Worm (Caenorhabditis elegans): ENCODE data around the gene R07H5.11.

Gene R07H5.11

DNA sequence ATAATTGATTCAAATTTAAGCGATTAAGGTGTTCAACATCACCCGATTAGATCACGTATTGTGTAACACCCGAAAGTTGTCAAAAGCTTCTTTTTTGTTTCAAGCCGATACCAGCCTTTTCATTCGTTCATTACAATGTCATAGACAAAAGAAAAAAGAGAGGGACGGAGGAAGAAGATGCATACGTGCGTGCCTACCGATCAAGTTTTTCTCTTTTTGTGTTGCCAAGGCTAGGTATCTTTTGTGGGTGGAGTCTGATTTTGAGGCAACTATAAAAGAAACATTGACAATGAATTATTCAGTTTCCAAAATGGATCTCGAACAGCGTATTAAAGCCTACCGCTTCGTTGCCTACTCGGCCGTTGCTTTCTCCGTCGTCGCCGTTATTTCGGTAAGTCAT lies 22.6 kb downstream of the R07H5.11 start, which contains the start of gene col-125:
TSS of gene col-125 (plus strand) at position 301 of the 400 bp plus-strand sequence.
- TF ChIP-seq Y116A8C.19 (tag; optimal IDR thresholded peaks at IDR 0.05; ENCODE audit: borderline replicate concordance) (no peak), blmp-1 (tag; optimal IDR thresholded peaks at IDR 0.05) (peak; percentile 29), efl-1 (optimal IDR thresholded peaks at IDR 0.05) (no peak), efl-1 (GFP tag; optimal IDR thresholded peaks at IDR 0.05 in 1 of 2) (peak in 1 of 2 experiments; percentile 21), ceh-88 (GFP tag; IDR thresholded peaks at IDR 0.05) (no peak), tbx-2 (tag; optimal IDR thresholded peaks at IDR 0.05) (no peak), nhr-11 (tag; optimal IDR thresholded peaks at IDR 0.05) (no peak), C16A3.4 (tag; optimal IDR thresholded peaks at IDR 0.05) (no peak), mab-9 (GFP tag; IDR thresholded peaks at IDR 0.05) (no peak), alr-1 (tag; optimal IDR thresholded peaks at IDR 0.05; ENCODE audit: borderline replicate concordance) (no peak), dpl-1 (GFP tag; optimal IDR thresholded peaks at IDR 0.05) (no peak)

DNA sequence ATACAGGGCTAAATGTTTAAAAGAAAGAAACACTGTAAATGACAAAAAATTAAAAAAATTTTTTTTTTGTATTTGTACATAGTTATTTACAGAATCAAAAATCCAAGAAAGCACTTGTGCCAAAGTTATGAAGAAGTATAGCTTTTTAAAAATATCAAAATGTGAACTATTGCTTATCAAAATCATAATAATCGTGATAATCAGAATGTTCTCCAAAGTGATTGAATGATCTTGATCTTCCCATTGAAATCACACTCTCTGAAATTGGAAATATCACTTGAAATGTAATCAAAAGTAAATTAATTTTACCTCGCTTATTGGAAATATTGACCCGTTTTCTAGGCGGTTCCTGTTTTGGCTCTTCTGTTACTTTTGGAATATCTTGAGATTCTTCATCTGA lies 24.0 kb downstream of the R07H5.11 start:
- no peak for TF ChIP-seq pqm-1 (tag; optimal IDR thresholded peaks at IDR 0.05)
- no peak for TF ChIP-seq fkh-8 (tag; optimal IDR thresholded peaks at IDR 0.05)
- no peak for TF ChIP-seq skn-1 (tag; optimal IDR thresholded peaks at IDR 0.05)
- TF ChIP-seq blmp-1 (tag; optimal IDR thresholded peaks at IDR 0.05), result no peak
- TF ChIP-seq elt-3 (tag; optimal IDR thresholded peaks at IDR 0.05), result no peak

DNA sequence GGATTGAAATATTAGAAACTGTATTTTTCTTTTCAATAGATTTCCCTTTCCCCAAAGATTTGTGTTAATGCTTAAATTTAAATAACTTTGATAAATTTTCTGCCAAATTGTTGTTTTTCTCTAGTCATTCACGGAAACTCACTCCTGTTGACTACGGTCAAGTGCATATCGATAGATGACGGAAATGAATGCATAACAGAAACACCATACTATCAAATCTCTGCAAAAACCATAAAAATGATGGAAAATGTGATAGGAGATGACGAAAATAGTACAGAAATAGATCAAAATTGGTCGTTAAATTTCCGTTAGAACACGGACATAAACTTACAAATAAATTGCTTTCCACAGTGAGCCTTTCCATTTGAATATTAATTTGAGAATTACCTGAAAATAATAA lies 26.4 kb downstream of the R07H5.11 start:
- TF ChIP-seq hlh-4 (tag; optimal IDR thresholded peaks at IDR 0.05) (no peak), efl-1 (optimal IDR thresholded peaks at IDR 0.05) (no peak), efl-1 (GFP tag; optimal IDR thresholded peaks at IDR 0.05 in 1 of 2) (peak in 1 of 2 experiments; percentile 78)

DNA sequence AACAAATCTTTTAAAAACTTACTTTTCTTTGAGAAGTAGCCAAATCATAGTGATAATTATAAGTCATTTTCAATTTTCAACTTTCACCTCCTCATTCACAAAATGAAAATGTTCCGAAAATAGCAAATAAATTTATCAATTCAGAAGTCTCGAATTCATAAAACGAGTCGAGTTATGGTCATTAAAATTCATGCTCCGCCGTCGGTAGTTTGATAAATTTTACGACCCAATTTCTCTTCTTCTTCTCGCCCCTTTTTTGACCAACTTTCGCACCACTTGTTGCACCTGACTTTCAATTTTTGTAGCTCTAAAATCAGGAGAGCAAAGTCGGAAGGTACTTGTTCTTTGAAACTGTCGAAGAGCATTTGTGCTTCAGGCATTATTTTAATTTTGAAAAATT lies 27.5 kb downstream of the R07H5.11 start, which contains the start of gene best-7:
TSS of gene best-7 (minus strand) at position 239 of the 400 bp plus-strand sequence.
- no peak for TF ChIP-seq unc-86 (tag; optimal IDR thresholded peaks at IDR 0.05)
- no peak for TF ChIP-seq nhr-12 (tag; optimal IDR thresholded peaks at IDR 0.05)
- TF ChIP-seq nhr-20 (tag; optimal IDR thresholded peaks at IDR 0.05), result no peak
- no peak for TF ChIP-seq unc-98 (GFP tag; IDR thresholded peaks at IDR 0.05)
- TF ChIP-seq mep-1 (tag; optimal IDR thresholded peaks at IDR 0.05), result no peak
- TF ChIP-seq ceh-88 (GFP tag; IDR thresholded peaks at IDR 0.05), result no peak
- TF ChIP-seq nhr-28 (tag; optimal IDR thresholded peaks at IDR 0.05), result no peak
- no peak for TF ChIP-seq lir-3 (tag; optimal IDR thresholded peaks at IDR 0.05; ENCODE audit: poor library complexity)
- no peak for TF ChIP-seq unc-30 (tag; optimal IDR thresholded peaks at IDR 0.05)
- TF ChIP-seq tbx-2 (tag; optimal IDR thresholded peaks at IDR 0.05), result no peak
- no peak for TF ChIP-seq elt-3 (tag; optimal IDR thresholded peaks at IDR 0.05)
- no peak for TF ChIP-seq zip-4 (GFP tag; optimal IDR thresholded peaks at IDR 0.05)
- TF ChIP-seq nhr-19 (GFP tag; conservative IDR thresholded peaks at IDR 0.05), result no peak
- TF ChIP-seq elt-2 (tag; optimal IDR thresholded peaks at IDR 0.05), result no peak
- no peak for TF ChIP-seq fkh-4 (tag; optimal IDR thresholded peaks at IDR 0.05; ENCODE audit: borderline replicate concordance)
- TF ChIP-seq hpl-2 (GFP tag; optimal IDR thresholded peaks at IDR 0.05), result no peak
- no peak for TF ChIP-seq ztf-11 (tag; optimal IDR thresholded peaks at IDR 0.05)
- TF ChIP-seq nhr-11 (tag; optimal IDR thresholded peaks at IDR 0.05), result no peak
- TF ChIP-seq nhr-77 (tag; optimal IDR thresholded peaks at IDR 0.05), result no peak

DNA sequence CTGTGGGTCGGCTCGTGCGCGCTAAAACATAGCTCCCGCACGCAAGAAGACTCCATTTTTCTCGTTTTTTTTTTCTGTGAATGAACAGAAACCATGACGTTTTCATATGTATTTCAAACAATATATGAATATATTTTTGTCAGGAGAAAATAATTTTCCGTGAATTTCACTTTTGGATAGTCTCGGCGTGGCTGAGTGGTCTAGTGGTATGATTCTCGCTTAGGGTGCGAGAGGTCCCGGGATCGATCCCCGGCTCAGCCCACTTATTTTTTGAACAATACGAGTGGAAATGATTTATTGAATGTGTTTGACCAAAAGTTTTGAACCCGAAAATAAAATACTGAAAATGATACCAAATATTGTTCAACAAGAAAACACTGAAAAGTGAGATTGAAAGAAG lies 28.8 kb downstream of the R07H5.11 start:
- TF ChIP-seq irx-1 (tag; optimal IDR thresholded peaks at IDR 0.05), result no peak
- TF ChIP-seq Y116A8C.19 (tag; optimal IDR thresholded peaks at IDR 0.05; ENCODE audit: borderline replicate concordance), result no peak
- no peak for TF ChIP-seq sup-37 (GFP tag; optimal IDR thresholded peaks at IDR 0.05)
- TF ChIP-seq ets-5 (GFP tag; IDR thresholded peaks at IDR 0.05), result no peak
- TF ChIP-seq hpl-2 (GFP tag; optimal IDR thresholded peaks at IDR 0.05), result no peak
- no peak for TF ChIP-seq hlh-17 (GFP tag; optimal IDR thresholded peaks at IDR 0.05; ENCODE audit: borderline replicate concordance)
- no peak for TF ChIP-seq nhr-76 (tag; optimal IDR thresholded peaks at IDR 0.05)
- TF ChIP-seq pag-3 (tag; optimal IDR thresholded peaks at IDR 0.05; ENCODE audit: borderline replicate concordance, insufficient read depth), result no peak
- TF ChIP-seq lin-13 (GFP tag; optimal IDR thresholded peaks at IDR 0.05), result no peak
- TF ChIP-seq dsc-1 (tag; optimal IDR thresholded peaks at IDR 0.05), result no peak
- no peak for TF ChIP-seq dpl-1 (GFP tag; optimal IDR thresholded peaks at IDR 0.05)
- TF ChIP-seq unc-30 (tag; optimal IDR thresholded peaks at IDR 0.05), result no peak
- no peak for TF ChIP-seq nhr-85 (tag)
- TF ChIP-seq unc-62 (GFP tag; optimal IDR thresholded peaks at IDR 0.05), result no peak
- TF ChIP-seq nhr-12 (tag; optimal IDR thresholded peaks at IDR 0.05), result no peak
- TF ChIP-seq efl-3 (GFP tag; optimal IDR thresholded peaks at IDR 0.05), result no peak
- no peak for TF ChIP-seq ceh-88 (GFP tag; IDR thresholded peaks at IDR 0.05)
- TF ChIP-seq F16B12.6 (tag; optimal IDR thresholded peaks at IDR 0.05), result no peak
- TF ChIP-seq fkh-8 (tag; optimal IDR thresholded peaks at IDR 0.05), result no peak
